Worm (Caenorhabditis elegans) whole organism, early embryonic: ENCODE data around the gene ben-1.
A peak's percentile ranks its signal among the peaks of the same experiment; 100 is the strongest.

Source experiments
- B0310.2 ChIP-seq: sonication (generic microtip); optimal IDR thresholded peaks from 2 replicates; lab custom pipeline; 2016; ENCODE audit warnings: mild to moderate bottlenecking, missing genetic modification characterization, missing compliant biosample characterization
- F13C5.2 ChIP-seq: sonication (generic microtip); optimal IDR thresholded peaks from 2 replicates; lab custom pipeline; 2017; ENCODE audit warnings: mild to moderate bottlenecking, missing genetic modification characterization, inconsistent platforms, missing compliant biosample characterization
- aly-1 ChIP-seq: sonication (generic microtip); optimal IDR thresholded peaks from 2 replicates; lab custom pipeline; 2016; ENCODE audit warnings: missing genetic modification characterization, missing compliant biosample characterization
- ama-1 ChIP-seq: fragments of 150-350 bp; optimal IDR thresholded peaks from 2 replicates; lab custom pipeline; 2014
- ceh-13 ChIP-seq: fragments of 200-800 bp; sonication (Bioruptor generic); optimal IDR thresholded peaks from 2 replicates; lab custom pipeline; 2018; ENCODE audit warnings: mild to moderate bottlenecking, missing genetic modification characterization, missing compliant biosample characterization
- ceh-36 ChIP-seq: sonication (generic microtip); optimal IDR thresholded peaks from 2 replicates; lab custom pipeline; 2016; ENCODE audit warnings: missing genetic modification characterization, inconsistent platforms, missing compliant biosample characterization
- ets-7 ChIP-seq: sonication (generic microtip); optimal IDR thresholded peaks from 2 replicates; lab custom pipeline; 2016; ENCODE audit warnings: missing genotype, missing genetic modification characterization, missing compliant biosample characterization
- flt-1 ChIP-seq: fragments of 200-800 bp; sonication (Bioruptor generic); IDR thresholded peaks from 2 replicates; pipeline ENCODE4 v1.3.6; 2022; ENCODE audit warnings: missing genetic modification characterization, missing compliant biosample characterization
- hmbx-1 ChIP-seq: sonication (generic microtip); optimal IDR thresholded peaks from 2 replicates; lab custom pipeline; 2016; ENCODE audit warnings: mild to moderate bottlenecking, missing genetic modification characterization, missing compliant biosample characterization
- hmg-4 ChIP-seq: fragments of 200-800 bp; sonication (Bioruptor generic); optimal IDR thresholded peaks from 2 replicates; lab custom pipeline; 2018; ENCODE audit warnings: mild to moderate bottlenecking, missing genetic modification characterization, missing compliant biosample characterization
- hnd-1 ChIP-seq: sonication (generic microtip); optimal IDR thresholded peaks from 2 replicates; lab custom pipeline; 2016; ENCODE audit warnings: missing genetic modification characterization, missing compliant biosample characterization
- pes-1 ChIP-seq: fragments of 200-800 bp; sonication (Bioruptor generic); IDR thresholded peaks from 2 replicates; pipeline ENCODE4 v1.3.6; 2022; ENCODE audit warnings: missing genetic modification reagents, missing genetic modification characterization, missing compliant biosample characterization
- scrt-1 ChIP-seq: fragments of 200-800 bp; sonication (Bioruptor generic); IDR thresholded peaks from 2 replicates; pipeline ENCODE4 v1.3.6; 2022; ENCODE audit warnings: missing genetic modification characterization, missing compliant biosample characterization
- sea-1 ChIP-seq: fragments of 200-800 bp; sonication (Bioruptor generic); conservative IDR thresholded peaks from 2 replicates; pipeline ENCODE4 v1.3.6; 2022; ENCODE audit warnings: missing genetic modification characterization, missing compliant biosample characterization
- tbx-11 ChIP-seq: fragments of 200-800 bp; sonication (Bioruptor generic); IDR thresholded peaks from 2 replicates; pipeline ENCODE4 v1.3.6; 2022; ENCODE audit warnings: missing genetic modification characterization, missing compliant biosample characterization
- tbx-37 ChIP-seq: fragments of 200-800 bp; sonication (Bioruptor generic); conservative IDR thresholded peaks from 2 replicates; pipeline ENCODE4 v1.3.6; 2022; ENCODE audit warnings: missing genetic modification reagents, missing genetic modification characterization, missing compliant biosample characterization
- tra-4 ChIP-seq: sonication (generic microtip); optimal IDR thresholded peaks from 2 replicates; lab custom pipeline; 2017; ENCODE audit warnings: missing genetic modification characterization, missing compliant biosample characterization

ben-1 gene

DNA sequence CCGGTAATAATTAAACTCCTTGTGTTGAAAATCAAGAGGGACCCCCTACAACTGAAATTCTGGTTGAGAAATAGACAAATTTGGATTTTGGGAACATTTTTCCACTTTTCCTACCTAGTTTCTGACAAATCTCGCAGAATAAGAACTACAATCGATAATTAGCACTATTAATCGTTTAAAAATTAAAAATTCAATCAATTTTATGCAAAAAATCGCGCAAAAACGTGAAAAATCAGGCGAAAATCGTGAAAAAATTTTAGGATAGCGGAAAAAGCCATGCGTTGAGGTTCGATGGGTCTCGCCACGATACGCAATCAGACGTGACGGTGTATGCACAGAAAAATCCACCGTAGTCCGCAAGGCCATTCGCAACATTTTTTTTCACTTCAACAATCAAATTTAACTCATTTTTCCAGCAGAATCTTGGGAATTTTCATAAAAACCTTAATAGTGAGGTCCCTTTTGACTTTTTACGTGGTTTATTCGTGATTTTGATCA lies 36.3 kb downstream of the ben-1 start, which contains the start of gene lias-1:
lias-1 (minus strand) TSS at position 51 of the 498 bp plus-strand sequence.
- TF ChIP-seq ceh-13 (GFP tag; lab: Kevin White, UChicago): no peak
- TF ChIP-seq hmg-4 (GFP tag; lab: Kevin White, UChicago): peak; percentile 15
- TF ChIP-seq tbx-37 (GFP tag; lab: Robert Waterston, UW): no peak
- TF ChIP-seq pes-1: 0 out of 2 replicates have a peak, but pooled peaks have one; percentile 50
- TF ChIP-seq aly-1 (tag; lab: Kevin White, UChicago): peak; percentile 35
- peak; percentile 85 for TF ChIP-seq F13C5.2 (tag; lab: Kevin White, UChicago)
- TF ChIP-seq scrt-1 (GFP tag; lab: Robert Waterston, UW): no peak

DNA sequence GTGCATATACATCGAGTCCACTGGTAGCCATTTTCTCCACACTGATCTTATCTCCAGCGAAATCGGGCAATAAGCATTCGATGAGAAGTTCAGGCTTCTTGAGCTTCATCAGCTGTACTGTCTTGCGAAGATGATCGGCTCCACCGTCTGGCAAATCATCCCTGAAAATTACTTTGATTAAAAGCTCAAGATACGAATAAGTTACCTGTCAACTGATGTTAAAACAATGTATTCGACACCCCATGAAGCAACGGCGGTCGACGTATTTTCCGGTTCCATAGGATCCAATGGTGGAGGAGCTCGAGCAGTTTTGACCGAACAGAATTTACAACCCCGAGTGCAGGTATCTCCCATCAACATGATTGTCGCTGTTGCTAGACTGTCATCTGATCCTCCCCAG lies 37.2 kb downstream of the ben-1 start:
- TF ChIP-seq flt-1 (GFP tag; lab: Robert Waterston, UW): no peak
- no peak for TF ChIP-seq hmg-4 (GFP tag; lab: Kevin White, UChicago)
- no peak for TF ChIP-seq hmbx-1 (tag; lab: Kevin White, UChicago)
- TF ChIP-seq sea-1 (GFP tag; lab: Robert Waterston, UW): no peak
- no peak for TF ChIP-seq tra-4 (tag; lab: Kevin White, UChicago)
- no peak for TF ChIP-seq ama-1 (lab: Kevin White, UChicago)
- TF ChIP-seq ceh-36 (tag; lab: Kevin White, UChicago): no peak

DNA sequence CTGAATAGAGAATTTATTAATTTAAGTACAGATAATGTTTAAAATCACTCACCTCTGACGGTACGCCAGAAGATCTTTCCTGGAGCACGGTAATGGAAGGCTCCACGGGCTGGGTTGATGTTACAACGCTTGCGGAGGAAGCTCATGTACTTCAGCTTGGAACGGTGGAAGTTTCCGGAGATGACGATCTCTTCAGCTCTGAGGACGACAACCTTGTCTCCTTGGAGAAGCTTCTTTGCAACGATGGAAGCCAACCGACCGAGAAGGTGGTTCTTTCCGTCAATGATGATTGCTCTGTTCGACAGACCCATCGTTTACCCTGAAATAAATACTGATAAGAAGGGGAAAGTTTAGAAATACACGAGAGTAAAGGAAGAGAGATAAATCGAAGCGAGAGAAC lies 38.2 kb downstream of the ben-1 start, which contains the start of gene rpl-16:
rpl-16 (minus strand) TSS at position 319 of the 400 bp plus-strand sequence.
- TF ChIP-seq sea-1 (GFP tag; lab: Robert Waterston, UW): no peak

DNA sequence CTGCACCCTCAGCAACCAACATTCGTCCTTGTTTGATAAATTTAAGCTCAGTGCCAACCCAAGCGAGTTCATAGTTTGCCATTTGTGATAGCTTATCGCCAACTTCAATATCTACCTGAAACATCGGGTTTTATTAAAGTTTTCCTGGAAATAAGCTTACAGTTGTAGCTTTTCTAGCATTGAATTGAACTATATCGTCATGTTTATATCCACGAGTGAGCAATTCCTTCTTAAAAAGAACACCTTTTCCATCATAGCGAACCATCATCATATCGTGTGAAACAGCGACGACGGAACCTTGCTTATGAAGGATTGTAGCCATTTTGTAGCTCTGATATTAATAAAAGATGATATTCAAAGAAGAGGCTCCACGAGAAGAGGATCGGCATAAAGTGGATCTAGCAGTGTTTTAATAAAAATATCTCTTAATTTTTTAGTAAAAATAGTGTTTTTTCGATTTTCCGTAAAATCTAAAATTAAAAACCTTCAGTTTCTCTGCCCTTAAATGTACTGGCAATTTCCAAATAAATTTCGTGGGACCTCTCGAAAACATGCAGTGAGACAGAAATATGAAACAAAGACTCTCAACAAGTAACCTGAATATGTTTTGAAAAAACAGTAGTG lies 39.1 kb downstream of the ben-1 start, which contains the start of gene M01F1.8:
M01F1.8 (minus strand) TSS at position 335 of the 624 bp plus-strand sequence.
- TF ChIP-seq flt-1 (GFP tag; lab: Robert Waterston, UW) (no peak), pes-1 (no peak), ama-1 (lab: Kevin White, UChicago) (peak; percentile 53), hmbx-1 (tag; lab: Kevin White, UChicago) (no peak), hmg-4 (GFP tag; lab: Kevin White, UChicago) (no peak), sea-1 (GFP tag; lab: Robert Waterston, UW) (no peak)

DNA sequence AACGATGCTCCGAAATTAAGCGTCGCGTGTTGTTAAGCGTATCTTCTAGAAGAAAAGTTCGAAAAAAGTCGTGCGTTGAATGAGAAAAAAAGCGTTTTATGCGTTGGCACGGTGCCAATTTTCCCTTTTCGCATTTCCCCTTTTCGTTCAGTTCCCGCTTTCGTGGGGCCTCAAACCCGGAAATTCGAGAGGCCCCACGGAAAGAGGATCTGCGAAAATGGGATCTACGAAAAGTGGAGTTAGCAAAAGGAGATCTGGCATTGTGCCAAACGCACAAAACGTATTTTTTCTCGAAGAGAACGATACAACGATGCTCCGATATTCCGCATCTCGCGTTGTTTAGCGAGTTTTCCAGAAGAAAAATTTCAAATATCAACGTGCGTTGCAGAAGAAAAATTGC lies 41.6 kb downstream of the ben-1 start:
- TF ChIP-seq hmg-4 (GFP tag; lab: Kevin White, UChicago) (peak; percentile 97), hnd-1 (tag; lab: Kevin White, UChicago) (peak; percentile 94), tra-4 (tag; lab: Kevin White, UChicago) (peak; percentile 97), hmbx-1 (tag; lab: Kevin White, UChicago) (peak; percentile 80), scrt-1 (GFP tag; lab: Robert Waterston, UW) (peak; percentile 81), tbx-37 (GFP tag; lab: Robert Waterston, UW) (peak; percentile 93), ets-7 (peak; percentile 99), pes-1 (peak; percentile 97), ceh-36 (tag; lab: Kevin White, UChicago) (peak; percentile 87), ama-1 (lab: Kevin White, UChicago) (no peak), tbx-11 (GFP tag; lab: Robert Waterston, UW) (peak; percentile 93), ceh-13 (GFP tag; lab: Kevin White, UChicago) (peak; percentile 96), flt-1 (GFP tag; lab: Robert Waterston, UW) (peak; percentile 78), B0310.2 (tag; lab: Kevin White, UChicago) (peak; percentile 97), aly-1 (tag; lab: Kevin White, UChicago) (peak; percentile 98), F13C5.2 (tag; lab: Kevin White, UChicago) (peak; percentile 88), sea-1 (GFP tag; lab: Robert Waterston, UW) (peak; percentile 94)

DNA sequence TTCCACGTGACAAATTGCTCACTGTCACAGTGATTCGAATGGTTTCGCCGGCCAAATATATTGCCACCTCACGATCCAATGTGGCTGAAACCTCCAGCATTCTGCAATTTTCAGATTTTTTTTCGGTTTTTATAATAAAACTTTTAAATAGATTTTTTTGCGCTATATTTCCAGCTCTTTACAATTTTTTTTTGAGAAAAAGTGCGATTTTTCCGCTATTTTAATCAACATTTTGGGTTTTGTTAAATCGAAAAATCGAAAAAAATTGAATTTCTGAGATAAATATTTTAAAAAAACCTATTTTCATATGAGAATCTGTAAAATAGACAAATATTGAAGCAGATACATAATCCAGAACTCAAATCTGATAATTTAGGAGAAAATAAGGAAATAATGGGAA lies 42.5 kb downstream of the ben-1 start, which contains the start of gene M01F1.9:
M01F1.9 (minus strand) TSS at position 101 of the 400 bp plus-strand sequence.
- TF ChIP-seq ama-1 (lab: Kevin White, UChicago) (no peak), hmbx-1 (tag; lab: Kevin White, UChicago) (no peak), ets-7 (no peak), hmg-4 (GFP tag; lab: Kevin White, UChicago) (no peak), ceh-13 (GFP tag; lab: Kevin White, UChicago) (no peak), tbx-11 (GFP tag; lab: Robert Waterston, UW) (no peak), hnd-1 (tag; lab: Kevin White, UChicago) (no peak), tra-4 (tag; lab: Kevin White, UChicago) (no peak)

DNA sequence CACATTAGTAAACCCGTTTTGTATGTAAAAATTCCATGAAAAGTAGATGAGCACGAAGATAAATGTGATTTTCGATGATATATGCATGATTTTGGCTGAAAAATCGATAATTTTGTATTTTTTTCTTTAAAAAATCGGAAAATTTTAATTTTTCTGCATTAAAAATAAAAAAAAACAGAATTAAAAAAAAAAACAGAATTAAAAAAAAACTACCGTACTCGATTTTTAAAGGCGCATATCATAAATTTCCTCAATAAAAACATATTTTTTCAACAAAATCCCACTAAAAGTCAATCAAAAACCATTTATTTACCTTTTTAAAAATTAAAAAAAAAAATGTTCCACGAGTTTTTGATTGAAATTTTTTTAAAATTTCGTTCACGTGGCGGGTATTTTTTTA lies 48.3 kb downstream of the ben-1 start, which contains the start of gene gly-14:
gly-14 (minus strand) TSS at position 101 of the 400 bp plus-strand sequence.
- TF ChIP-seq hmg-4 (GFP tag; lab: Kevin White, UChicago): no peak
- TF ChIP-seq aly-1 (tag; lab: Kevin White, UChicago): no peak
- no peak for TF ChIP-seq ama-1 (lab: Kevin White, UChicago)
- no peak for TF ChIP-seq hmbx-1 (tag; lab: Kevin White, UChicago)
- TF ChIP-seq ceh-36 (tag; lab: Kevin White, UChicago): no peak
- TF ChIP-seq ets-7: no peak
- TF ChIP-seq tbx-37 (GFP tag; lab: Robert Waterston, UW): no peak
- no peak for TF ChIP-seq tbx-11 (GFP tag; lab: Robert Waterston, UW)
- TF ChIP-seq pes-1: no peak
- no peak for TF ChIP-seq sea-1 (GFP tag; lab: Robert Waterston, UW)
